Worm (Caenorhabditis elegans) whole organism, mixed stage, embryonic: ENCODE data around the gene moc-5.
A peak's percentile ranks its signal among the peaks of the same experiment; 100 is the strongest.

ENCODE experiments used
- M03D4.4 ChIP-seq: sonication (generic microtip); optimal IDR thresholded peaks from 2 replicates; lab custom pipeline; 2017; ENCODE audit warnings: mild to moderate bottlenecking, missing genetic modification characterization, missing compliant biosample characterization
- bed-3 ChIP-seq: fragments of 200-800 bp; sonication (Bioruptor generic); optimal IDR thresholded peaks from 3 replicates; lab custom pipeline; 2018; ENCODE audit warnings: mild to moderate bottlenecking, missing genetic modification characterization, moderate library complexity, missing compliant biosample characterization
- blmp-1 ChIP-seq: fragments of 150-350 bp; optimal IDR thresholded peaks from 2 replicates; lab custom pipeline; 2014; ENCODE audit warnings: missing biosample characterization, missing genetic modification characterization
- ceh-39 ChIP-seq: fragments of 150-350 bp; optimal IDR thresholded peaks from 2 replicates; lab custom pipeline; 2014; ENCODE audit warnings: missing biosample characterization, missing genetic modification characterization
- ceh-43 ChIP-seq: fragments of 200-800 bp; sonication (Bioruptor generic); optimal IDR thresholded peaks from 2 replicates; lab custom pipeline; 2018; ENCODE audit warnings: mild to moderate bottlenecking, missing genetic modification characterization, moderate library complexity, missing compliant biosample characterization
- ceh-83 ChIP-seq: fragments of 200-800 bp; sonication (Bioruptor generic); optimal IDR thresholded peaks from 2 replicates; lab custom pipeline; 2018; ENCODE audit warnings: mild to moderate bottlenecking, missing genetic modification characterization, missing compliant biosample characterization
- ces-1 ChIP-seq: fragments of 150-350 bp; optimal IDR thresholded peaks from 2 replicates; lab custom pipeline; 2014; ENCODE audit warnings: missing biosample characterization, missing genetic modification reagents, missing genetic modification characterization
- cnd-1 ChIP-seq: fragments of 200-800 bp; sonication (Bioruptor generic); optimal IDR thresholded peaks from 2 replicates; lab custom pipeline; 2018; ENCODE audit warnings: mild to moderate bottlenecking, missing genetic modification characterization, missing compliant biosample characterization
- drap-1 ChIP-seq: fragments of 200-800 bp; sonication (Bioruptor generic); optimal IDR thresholded peaks from 3 replicates; lab custom pipeline; 2018; ENCODE audit warnings: mild to moderate bottlenecking, missing genetic modification characterization, missing compliant biosample characterization
- elt-1 ChIP-seq: sonication (generic microtip); optimal IDR thresholded peaks from 2 replicates; lab custom pipeline; 2017; ENCODE audit warnings: missing genetic modification characterization, mild to moderate bottlenecking, missing compliant biosample characterization, antibody characterized with exemption, moderate library complexity, borderline replicate concordance; ENCODE audit not compliant: insufficient read depth
- elt-3 ChIP-seq: fragments of 150-350 bp; optimal IDR thresholded peaks from 2 replicates; lab custom pipeline; 2014; ENCODE audit warnings: missing biosample characterization, missing genetic modification characterization
- flh-1 ChIP-seq: fragments of 200-800 bp; sonication (Bioruptor generic); optimal IDR thresholded peaks from 2 replicates; lab custom pipeline; 2018; ENCODE audit warnings: mild to moderate bottlenecking, missing genetic modification characterization, moderate library complexity, missing compliant biosample characterization
- hlh-1 ChIP-seq: fragments of 150-350 bp; optimal IDR thresholded peaks from 2 replicates; lab custom pipeline; 2014; ENCODE audit warnings: missing biosample characterization, missing genetic modification reagents, missing genetic modification characterization
- lin-13 ChIP-seq: fragments of 150-350 bp; optimal IDR thresholded peaks from 2 replicates; lab custom pipeline; 2014; ENCODE audit warnings: missing biosample characterization, missing genetic modification characterization
- lin-32 ChIP-seq: fragments of 200-800 bp; sonication (Bioruptor generic); optimal IDR thresholded peaks from 2 replicates; lab custom pipeline; 2018; ENCODE audit warnings: mild to moderate bottlenecking, missing genetic modification characterization, missing compliant biosample characterization
- mab-5 ChIP-seq: fragments of 150-350 bp; optimal IDR thresholded peaks from 2 replicates; lab custom pipeline; 2014; ENCODE audit warnings: missing biosample characterization, missing genetic modification characterization
- mep-1 ChIP-seq: fragments of 150-350 bp; optimal IDR thresholded peaks from 2 replicates; lab custom pipeline; 2017; ENCODE audit warnings: missing biosample characterization, missing genetic modification reagents, missing genetic modification characterization, inconsistent platforms
- mls-2 ChIP-seq: sonication (generic microtip); optimal IDR thresholded peaks from 2 replicates; lab custom pipeline; 2016; ENCODE audit warnings: mild to moderate bottlenecking, missing genetic modification characterization, moderate library complexity, missing compliant biosample characterization
- nhr-2 ChIP-seq: fragments of 150-350 bp; optimal IDR thresholded peaks from 2 replicates; lab custom pipeline; 2014; ENCODE audit warnings: missing biosample characterization, missing genetic modification characterization
- nhr-237 ChIP-seq: fragments of 150-350 bp; optimal IDR thresholded peaks from 2 replicates; lab custom pipeline; 2014; ENCODE audit warnings: missing biosample characterization, missing genetic modification characterization
- nhr-28 ChIP-seq: fragments of 150-350 bp; optimal IDR thresholded peaks from 2 replicates; lab custom pipeline; 2014; ENCODE audit warnings: missing biosample characterization, missing genetic modification characterization
- pha-4 ChIP-seq: fragments of 150-350 bp; optimal IDR thresholded peaks from 2 replicates; lab custom pipeline; 2018; ENCODE audit warnings: missing biosample characterization, missing genetic modification reagents, missing genetic modification characterization
- snpc-4 ChIP-seq: fragments of 150-350 bp; optimal IDR thresholded peaks from 2 replicates; lab custom pipeline; 2014; ENCODE audit warnings: missing biosample characterization, missing genetic modification characterization
- sptf-1 ChIP-seq: sonication (generic microtip); optimal IDR thresholded peaks from 2 replicates; lab custom pipeline; 2017; ENCODE audit warnings: mild to moderate bottlenecking, missing genetic modification characterization, moderate library complexity, missing compliant biosample characterization
- tbx-8 ChIP-seq: fragments of 200-800 bp; sonication (Bioruptor generic); optimal IDR thresholded peaks from 2 replicates; lab custom pipeline; 2018; ENCODE audit warnings: mild to moderate bottlenecking, missing genetic modification characterization, moderate library complexity, missing compliant biosample characterization
- unc-120 ChIP-seq: sonication (generic microtip); optimal IDR thresholded peaks from 2 replicates; lab custom pipeline; 2017; ENCODE audit warnings: missing genetic modification characterization, missing compliant biosample characterization; ENCODE audit not compliant: poor library complexity, severe bottlenecking
- unc-39 ChIP-seq: fragments of 150-350 bp; optimal IDR thresholded peaks from 2 replicates; lab custom pipeline; 2014; ENCODE audit warnings: missing biosample characterization, missing genetic modification characterization
- unc-62 ChIP-seq: fragments of 150-350 bp; optimal IDR thresholded peaks from 2 replicates; lab custom pipeline; 2014; ENCODE audit warnings: missing biosample characterization, missing genetic modification reagents, missing genetic modification characterization
- zip-8 ChIP-seq: fragments of 150-350 bp; optimal IDR thresholded peaks from 2 replicates; lab custom pipeline; 2014; ENCODE audit warnings: missing biosample characterization, missing genetic modification characterization
- ztf-11 ChIP-seq: fragments of 150-350 bp; optimal IDR thresholded peaks from 2 replicates; lab custom pipeline; 2014; ENCODE audit warnings: missing biosample characterization, missing genetic modification characterization

Gene moc-5

DNA sequence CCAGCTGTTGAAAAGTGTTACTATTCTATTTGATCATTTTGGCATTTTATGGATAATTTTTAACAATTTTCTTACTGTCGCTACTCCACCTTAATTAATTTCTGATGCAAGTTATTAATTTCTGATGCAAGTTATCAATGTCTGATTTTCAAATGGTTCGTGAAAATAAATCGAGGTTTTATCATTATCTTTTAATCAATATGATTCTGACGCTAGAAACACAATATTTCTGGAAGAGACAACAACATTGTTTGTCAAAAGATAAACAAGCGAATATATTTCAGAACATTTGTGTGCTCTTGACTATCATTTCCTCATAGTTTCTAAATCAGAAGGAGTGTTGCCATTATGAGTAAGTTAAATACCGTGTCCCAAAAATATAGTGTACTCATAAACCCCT, 648 bp upstream of the moc-5 start, which contains the start of gene F49E2.2:
Gene F49E2.2 (plus strand): TSS at position 301 of the 400 bp plus-strand sequence.
- TF ChIP-seq bed-3 (GFP tag; lab: Kevin White, UChicago) = no peak
- no peak for TF ChIP-seq lin-13
- no peak for TF ChIP-seq ceh-83
- no peak for TF ChIP-seq nhr-28
- no peak for TF ChIP-seq pha-4
- no peak for TF ChIP-seq ztf-11 (tag; lab: Kevin White, UChicago)
- no peak for TF ChIP-seq unc-120 (tag; lab: Kevin White, UChicago)
- TF ChIP-seq ceh-43 = no peak
- TF ChIP-seq nhr-2 (tag; lab: Kevin White, UChicago) = no peak

DNA sequence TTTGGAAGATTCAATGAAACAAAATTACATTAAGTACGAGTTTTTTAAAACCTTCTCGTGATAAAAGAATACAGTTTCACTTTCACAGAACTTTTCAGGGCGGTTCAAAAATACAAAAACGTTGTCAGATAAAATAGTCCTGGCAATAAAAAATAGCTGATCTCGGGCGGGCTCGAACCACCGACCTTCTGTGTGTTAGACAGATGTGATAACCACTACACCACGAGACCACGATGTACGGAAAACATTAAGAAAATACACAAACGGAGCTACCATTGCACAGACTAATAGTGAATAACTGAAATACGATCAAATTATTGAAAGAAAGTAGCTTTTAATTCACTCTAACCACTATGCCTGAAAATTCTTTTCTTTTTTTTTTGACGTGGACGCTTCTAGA, 4.8 kb downstream of the moc-5 start:
- TF ChIP-seq unc-62 (GFP tag; lab: Kevin White, UChicago) = no peak
- TF ChIP-seq snpc-4 (tag; lab: Kevin White, UChicago) = no peak
- peak; percentile 1 for TF ChIP-seq sptf-1 (tag; lab: Kevin White, UChicago)
- no peak for TF ChIP-seq flh-1
- TF ChIP-seq hlh-1 (tag; lab: Kevin White, UChicago) = no peak
- no peak for TF ChIP-seq elt-3 (tag; lab: Kevin White, UChicago)
- TF ChIP-seq, all 35 proteins: peak for 1

DNA sequence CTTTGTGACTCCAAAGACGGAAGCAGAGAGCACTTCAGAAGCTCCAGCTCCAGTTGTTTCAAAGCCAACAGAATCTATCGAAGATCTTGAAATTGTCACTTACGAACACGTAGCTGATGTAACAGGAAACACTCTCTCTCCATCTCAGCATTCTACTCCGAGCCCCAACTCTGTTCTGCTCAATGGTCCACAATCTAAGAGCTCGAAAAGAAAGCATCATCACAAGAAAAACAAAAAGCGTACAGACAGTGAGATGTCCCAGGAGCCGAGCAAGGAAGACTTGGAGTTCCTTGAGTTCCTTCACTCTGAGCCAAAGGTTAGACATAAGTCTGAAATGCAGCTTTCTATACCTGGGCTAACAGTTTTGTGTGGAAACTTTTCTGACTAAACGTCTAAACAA, 9.7 kb downstream of the moc-5 start:
- TF ChIP-seq nhr-2 (tag; lab: Kevin White, UChicago) = no peak
- TF ChIP-seq ces-1 (GFP tag; lab: Kevin White, UChicago) = no peak
- no peak for TF ChIP-seq snpc-4 (tag; lab: Kevin White, UChicago)
- no peak for TF ChIP-seq ceh-83
- no peak for TF ChIP-seq tbx-8 (GFP tag; lab: Kevin White, UChicago)
- no peak for TF ChIP-seq unc-39
- no peak for TF ChIP-seq zip-8 (tag; lab: Kevin White, UChicago)
- TF ChIP-seq blmp-1 = no peak
- TF ChIP-seq hlh-1 (tag; lab: Kevin White, UChicago) = no peak
- no peak for TF ChIP-seq elt-3 (tag; lab: Kevin White, UChicago)
- no peak for TF ChIP-seq elt-1 (tag; lab: Kevin White, UChicago)

DNA sequence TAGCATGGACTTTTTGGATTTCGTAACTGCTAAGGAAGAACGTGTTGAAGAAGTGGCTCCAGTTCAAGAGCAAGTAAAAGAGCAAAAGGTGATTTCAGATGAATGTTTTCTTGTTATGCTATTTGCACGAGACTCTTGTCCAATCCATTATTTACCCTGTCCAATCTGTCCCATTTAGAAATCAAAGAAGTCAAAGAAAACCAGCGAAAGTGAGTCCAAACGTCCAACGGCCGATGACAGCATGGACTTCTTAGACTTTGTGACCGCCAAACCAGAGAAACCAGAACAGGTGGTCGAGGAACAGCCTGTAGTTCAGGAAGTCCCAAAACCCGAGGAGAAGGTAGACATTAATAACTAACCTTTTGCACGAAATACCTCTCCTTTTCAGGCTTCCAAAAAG, 10.5 kb downstream of the moc-5 start:
- TF ChIP-seq lin-13 (no peak), cnd-1 (tag; lab: Kevin White, UChicago) (no peak), ceh-39 (tag; lab: Kevin White, UChicago) (no peak), unc-120 (tag; lab: Kevin White, UChicago) (no peak), ceh-43 (no peak), ces-1 (GFP tag; lab: Kevin White, UChicago) (no peak), mls-2 (no peak), mab-5 (tag; lab: Kevin White, UChicago) (no peak), mep-1 (tag; lab: Kevin White, UChicago) (no peak), nhr-2 (tag; lab: Kevin White, UChicago) (no peak), lin-32 (no peak), flh-1 (no peak), pha-4 (no peak), nhr-237 (tag; lab: Kevin White, UChicago) (no peak), hlh-1 (tag; lab: Kevin White, UChicago) (no peak), zip-8 (tag; lab: Kevin White, UChicago) (no peak), drap-1 (GFP tag; lab: Kevin White, UChicago) (no peak)
- TF ChIP-seq, all 35 proteins: peak for 0

DNA sequence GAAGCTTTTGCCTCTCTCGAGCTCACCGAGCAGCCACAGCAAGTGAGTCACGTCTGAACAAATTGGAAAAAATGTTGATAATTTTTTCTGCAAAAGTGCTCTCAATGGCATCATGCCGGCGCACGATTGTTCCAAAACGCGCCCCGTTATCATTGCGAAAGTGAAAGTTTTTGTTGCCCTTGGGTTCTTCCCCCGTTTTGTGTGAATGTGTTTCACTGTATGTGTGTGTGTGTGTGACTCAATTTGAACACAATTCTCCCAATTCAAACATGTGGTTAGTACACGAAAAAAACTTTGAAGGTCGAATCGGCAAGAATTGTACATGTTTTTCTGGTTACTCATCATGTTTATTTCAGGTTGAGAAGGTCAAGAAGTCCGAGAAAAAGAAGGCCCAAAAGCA, 12.7 kb downstream of the moc-5 start:
- TF ChIP-seq ces-1 (GFP tag; lab: Kevin White, UChicago) (no peak), pha-4 (no peak), ceh-83 (no peak), nhr-2 (tag; lab: Kevin White, UChicago) (no peak), lin-32 (no peak), ceh-43 (no peak), unc-39 (no peak), snpc-4 (tag; lab: Kevin White, UChicago) (no peak), nhr-237 (tag; lab: Kevin White, UChicago) (no peak), mab-5 (tag; lab: Kevin White, UChicago) (no peak), drap-1 (GFP tag; lab: Kevin White, UChicago) (no peak), ztf-11 (tag; lab: Kevin White, UChicago) (no peak), lin-13 (no peak), mls-2 (no peak), unc-62 (GFP tag; lab: Kevin White, UChicago) (no peak), blmp-1 (no peak), M03D4.4 (tag; lab: Kevin White, UChicago) (no peak), flh-1 (no peak)
